Fruit fly (Drosophila melanogaster): ENCODE measurements around the gene CG3597.

Gene CG3597

DNA sequence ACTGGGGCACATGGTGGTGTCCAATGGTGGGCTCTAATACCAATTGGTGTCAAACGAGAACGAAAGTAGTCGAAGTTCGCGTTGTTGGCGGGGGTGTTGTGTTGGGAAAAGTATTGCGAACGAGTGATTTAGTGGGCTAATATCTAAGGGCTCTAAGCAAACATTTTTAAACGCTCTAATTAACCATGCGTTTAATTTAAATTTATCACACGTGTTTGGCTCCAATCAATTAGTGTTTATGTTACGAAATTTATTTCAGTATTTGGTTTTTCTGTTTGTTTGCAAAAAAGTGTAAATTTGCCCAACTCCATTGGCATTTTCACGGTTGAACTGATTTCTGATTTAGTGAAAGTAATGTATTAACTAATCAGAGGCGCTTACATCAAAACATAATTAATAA lies 48.6 kb upstream of the CG3597 start, which contains the start of gene CG34447:
TSS of gene CG34447 (minus strand) at position 101 of the 400 bp plus-strand sequence.
- no peak for TF ChIP-seq CG12391 (tag; optimal IDR thresholded peaks at IDR 0.05)
- no peak for TF ChIP-seq CG1529 (GFP tag; optimal IDR thresholded peaks at IDR 0.05)
- TF ChIP-seq CG10462 (GFP tag; optimal IDR thresholded peaks at IDR 0.05), result no peak
- peak; percentile 8 for TF ChIP-seq Blimp-1 (GFP tag; optimal IDR thresholded peaks at IDR 0.05)
- no peak for TF ChIP-seq cato (GFP tag; optimal IDR thresholded peaks at IDR 0.05; ENCODE audit: borderline replicate concordance)
- no peak for TF ChIP-seq Doc3 (GFP tag; IDR thresholded peaks at IDR 0.05; ENCODE audit: partially characterized antibody)
- no peak for TF ChIP-seq psq (GFP tag; optimal IDR thresholded peaks at IDR 0.05)

DNA sequence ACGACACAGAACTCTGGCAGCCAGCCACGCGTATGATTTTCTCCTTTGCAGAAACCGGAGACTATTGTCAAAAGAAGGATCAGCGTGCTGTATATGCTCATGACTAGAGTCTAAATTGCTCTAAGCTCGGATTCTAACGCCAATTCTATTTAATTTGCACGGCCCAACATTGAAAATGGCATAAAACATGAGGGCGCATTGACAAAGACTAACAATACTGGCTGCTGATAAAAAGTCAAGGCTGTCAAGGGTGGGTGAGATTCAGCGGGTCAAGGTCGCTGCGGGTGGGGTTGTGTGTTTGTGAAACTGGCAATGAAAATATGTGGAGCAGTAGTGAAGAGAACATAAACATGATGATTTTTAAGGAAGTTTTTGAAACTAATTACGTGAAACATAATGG lies 46.5 kb upstream of the CG3597 start, which contains the start of gene CG34448:
TSS of gene CG34448 (minus strand) at position 101 of the 400 bp plus-strand sequence.
- TF ChIP-seq ATbp (GFP tag; optimal IDR thresholded peaks at IDR 0.05) (no peak), CG8290 (GFP tag; optimal IDR thresholded peaks at IDR 0.05) (no peak), CG8290 (tag; optimal IDR thresholded peaks at IDR 0.05) (no peak), grn (GFP tag; optimal IDR thresholded peaks at IDR 0.05) (no peak), crc (GFP tag; optimal IDR thresholded peaks at IDR 0.05) (no peak), CG6254 (GFP tag; optimal IDR thresholded peaks at IDR 0.05) (no peak), nerfin-2 (GFP tag; IDR thresholded peaks at IDR 0.05; ENCODE audit: partially characterized antibody) (no peak), dmrt99B (tag; optimal IDR thresholded peaks at IDR 0.05) (no peak), Dfd (GFP tag; optimal IDR thresholded peaks at IDR 0.05) (no peak), CG10321 (GFP tag; IDR thresholded peaks at IDR 0.05) (no peak), sens (GFP tag) (no peak), CG4820 (GFP tag; optimal IDR thresholded peaks at IDR 0.05) (no peak)

DNA sequence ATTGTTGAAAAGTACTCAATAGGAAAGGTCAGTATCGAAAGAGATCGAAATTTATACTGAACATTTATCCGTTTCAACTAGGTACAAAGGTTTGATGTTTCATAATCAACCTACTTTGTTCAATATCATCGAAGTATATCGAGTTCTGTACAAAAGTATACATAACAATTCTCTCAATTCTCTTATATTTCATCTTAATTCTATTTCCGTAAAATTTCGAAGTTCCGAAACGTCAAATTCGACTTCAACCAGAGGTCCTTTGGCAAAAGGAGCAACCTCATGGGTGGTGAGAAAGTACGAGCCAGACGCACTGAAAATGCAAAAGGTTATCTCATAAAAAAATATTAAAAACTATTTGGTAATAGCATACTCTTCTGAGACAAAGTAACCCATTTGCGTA lies 45.3 kb upstream of the CG3597 start, which contains the start of gene CG31948:
TSS of gene CG31948 (minus strand) at position 101 of the 400 bp plus-strand sequence.
- TF ChIP-seq Asciz (GFP tag; optimal IDR thresholded peaks at IDR 0.05), result no peak
- TF ChIP-seq Fer1 (GFP tag; optimal IDR thresholded peaks at IDR 0.05), result no peak
- TF ChIP-seq Dll (GFP tag; IDR thresholded peaks at IDR 0.05; ENCODE audit: partially characterized antibody), result no peak
- no peak for TF ChIP-seq fu2 (GFP tag; optimal IDR thresholded peaks at IDR 0.05)
- no peak for TF ChIP-seq CG6175 (GFP tag; IDR thresholded peaks at IDR 0.05)
- no peak for TF ChIP-seq oc (tag; optimal IDR thresholded peaks at IDR 0.05)
- no peak for TF ChIP-seq CG12769 (tag; optimal IDR thresholded peaks at IDR 0.05)
- TF ChIP-seq tup (GFP tag; optimal IDR thresholded peaks at IDR 0.05), result no peak
- no peak for TF ChIP-seq HLH3B (GFP tag; IDR thresholded peaks at IDR 0.05)
- no peak for TF ChIP-seq CG3407 (GFP tag; optimal IDR thresholded peaks at IDR 0.05)
- no peak for TF ChIP-seq toy (GFP tag; IDR thresholded peaks at IDR 0.05)
- TF ChIP-seq Dref (GFP tag; IDR thresholded peaks at IDR 0.05), result no peak
- no peak for TF ChIP-seq esg (GFP tag; conservative IDR thresholded peaks at IDR 0.05)

DNA sequence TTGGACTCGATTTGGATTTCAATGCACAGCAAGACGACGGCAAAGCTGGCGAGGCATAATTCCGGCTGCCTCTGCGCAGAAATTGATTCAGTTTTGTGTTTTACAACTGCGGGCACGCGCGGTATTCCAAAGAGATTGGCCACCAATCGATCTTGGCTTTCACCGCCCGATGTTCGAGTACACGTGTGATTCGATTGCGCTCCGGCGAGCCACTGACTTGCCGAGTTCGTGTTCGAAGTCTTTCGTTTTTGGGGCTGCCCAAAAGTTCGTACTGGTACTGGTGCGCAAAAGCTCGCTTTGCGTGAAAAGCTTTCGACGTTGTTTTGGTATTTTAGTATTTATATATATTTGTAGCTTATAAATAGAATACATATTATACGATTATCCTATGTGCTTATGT lies 43.8 kb upstream of the CG3597 start, which contains the start of gene CG18641:
TSS of gene CG18641 (minus strand) at position 214 of the 400 bp plus-strand sequence.
- TF ChIP-seq CG12769 (tag; optimal IDR thresholded peaks at IDR 0.05) (peak; percentile 6), tio (GFP tag; optimal IDR thresholded peaks at IDR 0.05) (no peak), ab (GFP tag; optimal IDR thresholded peaks at IDR 0.05) (no peak), H15 (GFP tag; IDR thresholded peaks at IDR 0.05) (no peak), CG1792 (GFP tag; optimal IDR thresholded peaks at IDR 0.05) (no peak), seq (GFP tag; IDR thresholded peaks at IDR 0.05) (no peak), crc (GFP tag; optimal IDR thresholded peaks at IDR 0.05) (no peak), lov (optimal IDR thresholded peaks at IDR 0.05) (no peak), lov (GFP tag; IDR thresholded peaks at IDR 0.05) (0 out of 3 replicates have a peak, but pooled peaks have one; percentile 12), Jarid2 (GFP tag; optimal IDR thresholded peaks at IDR 0.05) (peak; percentile 53), CG11247 (GFP tag; IDR thresholded peaks at IDR 0.05) (peak; percentile 53), otp (GFP tag; IDR thresholded peaks at IDR 0.05) (no peak), Dad (GFP tag; optimal IDR thresholded peaks at IDR 0.05) (no peak), CG32532 (GFP tag; IDR thresholded peaks at IDR 0.05) (no peak), Deaf1 (tag; optimal IDR thresholded peaks at IDR 0.05) (peak; percentile 86), unc-4 (GFP tag; IDR thresholded peaks at IDR 0.05; ENCODE audit: partially characterized antibody) (0 out of 2 replicates have a peak, but pooled peaks have one; percentile 16), dm (GFP tag; optimal IDR thresholded peaks at IDR 0.05) (no peak), Atf6 (GFP tag; IDR thresholded peaks at IDR 0.05) (no peak), run (tag; optimal IDR thresholded peaks at IDR 0.05) (no peak)
